Worm (Caenorhabditis elegans): Measurements from ENCODE around the gene F54B3.2.

F54B3.2 gene

DNA sequence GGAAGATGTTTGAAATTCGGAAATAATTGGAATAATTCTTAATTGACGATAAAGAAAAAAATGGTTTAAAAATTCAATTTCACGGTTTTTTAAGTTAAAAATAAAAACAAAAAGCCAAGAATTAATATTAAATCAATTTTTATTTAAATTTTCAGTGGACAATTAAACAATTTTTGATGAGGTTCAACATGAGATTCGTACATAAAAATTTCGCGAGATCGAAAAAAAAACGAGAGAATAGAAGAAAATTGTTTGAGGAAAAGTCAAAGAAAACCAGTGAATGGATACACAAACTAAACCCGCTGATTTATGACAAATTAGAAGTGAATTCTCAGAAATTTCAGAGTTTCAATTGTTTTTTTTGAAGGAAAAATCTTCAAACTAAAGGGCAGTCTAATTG is at the start of gene F54B3.2:
Gene F54B3.2, minus strand, starts transcription at position 101 of the 400 bp plus-strand sequence.
- TF ChIP-seq eor-1 (tag; optimal IDR thresholded peaks at IDR 0.05) (no peak), sea-2 (GFP tag; optimal IDR thresholded peaks at IDR 0.05) (no peak), mml-1 (tag; optimal IDR thresholded peaks at IDR 0.05) (no peak), nhr-43 (tag; optimal IDR thresholded peaks at IDR 0.05; ENCODE audit: poor library complexity, severe bottlenecking) (no peak), snpc-4 (tag; optimal IDR thresholded peaks at IDR 0.05) (no peak), skn-1 (tag; optimal IDR thresholded peaks at IDR 0.05) (no peak), egl-27 (tag; optimal IDR thresholded peaks at IDR 0.05) (no peak), elt-1 (tag; optimal IDR thresholded peaks at IDR 0.05) (no peak), nhr-28 (tag; optimal IDR thresholded peaks at IDR 0.05) (no peak), aly-2 (tag; optimal IDR thresholded peaks at IDR 0.05) (no peak), hmg-11 (tag; optimal IDR thresholded peaks at IDR 0.05) (no peak), ceh-16 (tag; optimal IDR thresholded peaks at IDR 0.05) (no peak), nhr-76 (tag; optimal IDR thresholded peaks at IDR 0.05) (no peak)

DNA sequence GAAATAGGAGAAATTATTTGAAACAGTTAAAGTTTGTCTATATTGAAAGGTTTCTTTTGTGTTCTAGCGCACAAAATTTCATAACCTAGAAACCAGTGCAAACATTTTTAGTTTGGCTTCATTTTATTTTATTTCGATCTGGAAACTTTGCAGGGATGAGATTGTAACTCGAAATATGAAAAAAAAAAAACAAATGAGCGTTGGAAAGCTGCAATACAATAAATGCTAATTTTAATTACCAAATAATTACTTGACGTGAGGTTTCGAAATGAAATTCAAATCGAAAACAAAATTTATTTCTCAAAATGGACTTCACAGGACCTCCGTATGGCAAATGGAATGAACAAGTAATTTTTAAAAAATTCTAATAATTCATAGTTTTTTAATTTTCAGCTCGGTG is 47.1 kb upstream of the F54B3.2 start, which contains the start of gene M02G9.4:
Gene M02G9.4, plus strand, starts transcription at position 301 of the 400 bp plus-strand sequence.
- TF ChIP-seq daf-12 (tag; optimal IDR thresholded peaks at IDR 0.05) (no peak), ceh-28 (tag; optimal IDR thresholded peaks at IDR 0.05) (no peak), nhr-12 (tag; optimal IDR thresholded peaks at IDR 0.05) (no peak), nhr-67 (tag; optimal IDR thresholded peaks at IDR 0.05) (no peak), tbx-2 (tag; optimal IDR thresholded peaks at IDR 0.05) (no peak), lsy-12 (tag; optimal IDR thresholded peaks at IDR 0.05) (no peak), eor-1 (tag; optimal IDR thresholded peaks at IDR 0.05) (no peak), ztf-11 (tag; optimal IDR thresholded peaks at IDR 0.05) (no peak), fkh-2 (tag; optimal IDR thresholded peaks at IDR 0.05) (no peak), fkh-10 (GFP tag; optimal IDR thresholded peaks at IDR 0.05) (no peak)

DNA sequence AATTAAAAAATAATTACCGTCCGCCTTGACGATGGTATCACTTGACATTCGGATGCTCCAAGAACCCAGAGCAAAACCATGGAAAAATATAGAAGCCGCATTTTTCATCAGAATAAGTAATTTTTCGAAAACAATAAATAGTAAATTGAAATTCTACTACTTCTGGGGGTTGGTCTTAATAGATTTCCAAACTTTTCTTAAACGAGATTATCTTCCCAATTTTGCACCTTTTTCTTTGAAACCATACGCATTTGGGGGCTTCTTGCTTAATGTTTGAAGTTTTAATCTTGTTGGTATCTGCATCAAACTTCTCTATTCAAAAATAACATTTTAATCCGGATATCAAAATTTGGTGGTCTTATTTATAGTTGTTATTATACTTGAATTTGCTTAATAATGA is 46.2 kb upstream of the F54B3.2 start, which contains the start of gene gcy-5:
Gene gcy-5, minus strand, starts transcription at position 101 of the 400 bp plus-strand sequence.
- TF ChIP-seq elt-3 (tag; optimal IDR thresholded peaks at IDR 0.05) (no peak), egl-5 (tag; optimal IDR thresholded peaks at IDR 0.05) (no peak), egl-27 (tag; optimal IDR thresholded peaks at IDR 0.05) (no peak), jun-1 (tag; optimal IDR thresholded peaks at IDR 0.05) (no peak), zag-1 (tag; optimal IDR thresholded peaks at IDR 0.05) (no peak), sea-2 (GFP tag; optimal IDR thresholded peaks at IDR 0.05) (no peak), mdl-1 (tag; optimal IDR thresholded peaks at IDR 0.05) (no peak), unc-62 (GFP tag; optimal IDR thresholded peaks at IDR 0.05) (no peak), fkh-10 (GFP tag; optimal IDR thresholded peaks at IDR 0.05) (no peak), lin-15B (tag; optimal IDR thresholded peaks at IDR 0.05) (no peak), ceh-82 (tag; optimal IDR thresholded peaks at IDR 0.05) (no peak), pha-4 (tag; optimal IDR thresholded peaks at IDR 0.05) (no peak), lsy-12 (tag; optimal IDR thresholded peaks at IDR 0.05) (no peak), elt-1 (tag; optimal IDR thresholded peaks at IDR 0.05) (no peak), nfya-1 (tag; optimal IDR thresholded peaks at IDR 0.05; ENCODE audit: insufficient read depth) (no peak), nhr-67 (tag; optimal IDR thresholded peaks at IDR 0.05) (no peak)

DNA sequence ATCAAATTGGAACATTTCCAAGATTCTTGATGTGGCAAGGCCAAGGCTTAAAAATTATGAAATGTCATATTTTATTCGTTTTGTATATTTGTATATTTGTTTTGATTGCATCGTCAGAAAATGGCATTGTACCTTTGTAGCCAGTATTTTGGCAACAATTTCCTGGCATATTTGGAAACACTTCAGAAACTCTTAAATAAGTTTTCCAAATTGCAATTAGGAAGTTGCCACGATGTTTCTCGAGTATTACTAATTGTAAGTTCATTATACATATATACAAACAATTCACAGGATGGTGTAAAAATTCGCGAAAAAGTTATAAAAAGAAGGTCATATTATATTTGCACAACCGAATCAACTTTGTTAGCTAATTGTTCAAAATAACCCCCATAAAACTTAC is 45.3 kb upstream of the F54B3.2 start, which contains the start of gene idpp-8:
Gene idpp-8, plus strand, starts transcription at position 301 of the 400 bp plus-strand sequence.
- no peak for TF ChIP-seq zag-1 (tag; optimal IDR thresholded peaks at IDR 0.05)
- TF ChIP-seq nhr-77 (tag; optimal IDR thresholded peaks at IDR 0.05), result no peak
- TF ChIP-seq nhr-25 (tag; optimal IDR thresholded peaks at IDR 0.05), result no peak
- no peak for TF ChIP-seq lsy-12 (tag; optimal IDR thresholded peaks at IDR 0.05)
- TF ChIP-seq mml-1 (tag; optimal IDR thresholded peaks at IDR 0.05), result no peak
- no peak for TF ChIP-seq nhr-43 (tag; optimal IDR thresholded peaks at IDR 0.05; ENCODE audit: poor library complexity, severe bottlenecking)

DNA sequence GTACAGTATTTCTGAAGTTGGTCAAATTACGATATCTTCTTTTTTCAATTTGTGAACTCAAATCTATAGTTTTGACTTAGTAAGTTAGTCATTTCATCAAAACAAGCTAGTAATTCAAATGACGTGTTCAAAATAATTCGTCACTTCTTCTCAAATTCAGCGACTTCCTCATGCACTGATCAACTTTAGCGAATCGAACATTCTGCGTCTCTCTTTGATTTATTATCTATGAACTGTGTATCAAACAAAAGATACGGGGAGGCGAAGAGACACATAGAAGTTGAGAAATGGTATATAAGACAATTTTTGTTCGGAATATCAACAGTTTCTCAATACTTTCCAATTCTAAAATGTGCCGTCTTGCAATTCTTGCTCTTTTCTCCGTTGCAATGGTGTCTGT is 42.0 kb upstream of the F54B3.2 start, which contains the start of gene srlf-34:
Gene srlf-34, plus strand, starts transcription at position 321 of the 400 bp plus-strand sequence.
- TF ChIP-seq nhr-237 (tag; optimal IDR thresholded peaks at IDR 0.05) (no peak), nhr-25 (tag; optimal IDR thresholded peaks at IDR 0.05) (peak; percentile 28)

Data from whole organism, L3 larva.